Fruit fly (Drosophila melanogaster): ENCODE results near the gene Jhbp6.
"Not testable (repeated sequence)": the region's sequence is repeated elsewhere in the genome, so short reads cannot be mapped to it uniquely, and the experiment has no call there.

dm6 chr3L:22692428-22692827 lies 22.7 kb downstream of the Jhbp6 start, which contains the start of gene CG14454:
- TF ChIP-seq foxo (GFP tag; optimal IDR thresholded peaks at IDR 0.05); Abd-B (GFP tag; optimal IDR thresholded peaks at IDR 0.05); Mio (GFP tag; optimal IDR thresholded peaks at IDR 0.05); usp (GFP tag; optimal IDR thresholded peaks at IDR 0.05); Hr78 (GFP tag; optimal IDR thresholded peaks at IDR 0.05); pan (optimal IDR thresholded peaks at IDR 0.05); psq (GFP tag; optimal IDR thresholded peaks at IDR 0.05); Vsx2 (GFP tag; optimal IDR thresholded peaks at IDR 0.05; ENCODE audit: partially characterized antibody); lola (GFP tag; optimal IDR thresholded peaks at IDR 0.05); dsf (GFP tag; optimal IDR thresholded peaks at IDR 0.05; ENCODE audit: borderline replicate concordance); h (GFP tag; optimal IDR thresholded peaks at IDR 0.05); Hr83 (GFP tag; optimal IDR thresholded peaks at IDR 0.05; ENCODE audit: poor library complexity, severe bottlenecking): not testable (repeated sequence)
